Fruit fly (Drosophila melanogaster) whole organism, embryonic: Measurements from ENCODE around the gene Sfxn2.

Experiments
- Ada2b ChIP-seq: fragments of 200-800 bp; sonication (Bioruptor generic); IDR thresholded peaks from 2 replicates; pipeline ENCODE4 v1.3.6; 2022; ENCODE audit warnings: missing biosample characterization, missing genetic modification characterization
- CG10321 ChIP-seq: fragments of 200-800 bp; sonication (Bioruptor generic); IDR thresholded peaks from 2 replicates; pipeline ENCODE4 v1.3.6; 2022; ENCODE audit warnings: missing biosample characterization, missing genetic modification characterization
- CG10543 ChIP-seq: fragments of 200-800 bp; sonication (Bioruptor generic); optimal IDR thresholded peaks from 3 replicates; lab custom pipeline; 2017; ENCODE audit warnings: missing biosample characterization, mild to moderate bottlenecking, missing genetic modification characterization, moderate library complexity
- CG10565 ChIP-seq: fragments of 200-800 bp; sonication (Bioruptor generic); optimal IDR thresholded peaks from 3 replicates; lab custom pipeline; 2016; ENCODE audit warnings: missing biosample characterization, mild to moderate bottlenecking, missing genetic modification characterization
- CG12391 ChIP-seq: fragments of 200-800 bp; sonication (Bioruptor generic); optimal IDR thresholded peaks from 3 replicates; lab custom pipeline; 2018; ENCODE audit warnings: missing biosample characterization, mild to moderate bottlenecking, missing genetic modification characterization, moderate library complexity
- CG13775 ChIP-seq: fragments of 200-800 bp; sonication (Bioruptor generic); optimal IDR thresholded peaks from 3 replicates; lab custom pipeline; 2017; ENCODE audit warnings: missing biosample characterization, mild to moderate bottlenecking, missing genetic modification characterization
- CG15514 ChIP-seq: fragments of 200-800 bp; sonication (Bioruptor generic); optimal IDR thresholded peaks from 3 replicates; lab custom pipeline; 2017; ENCODE audit warnings: missing biosample characterization, missing genetic modification characterization, mild to moderate bottlenecking, moderate library complexity, missing genetic modification reagents
- CG1603 ChIP-seq: fragments of 200-800 bp; sonication (Bioruptor generic); optimal IDR thresholded peaks from 2 replicates; lab custom pipeline; 2019; ENCODE audit warnings: missing biosample characterization, mild to moderate bottlenecking, missing genetic modification characterization, moderate library complexity
- CG17328 ChIP-seq: fragments of 200-800 bp; sonication (Bioruptor generic); IDR thresholded peaks from 2 replicates; pipeline ENCODE4 v1.3.6; 2022; ENCODE audit warnings: missing biosample characterization, missing genetic modification characterization
- CG17361 ChIP-seq: fragments of 200-800 bp; sonication (Bioruptor generic); IDR thresholded peaks from 3 replicates; pipeline ENCODE4 v1.3.6; 2022; ENCODE audit warnings: missing biosample characterization, missing genetic modification characterization
- CG6175 ChIP-seq: fragments of 200-800 bp; sonication (Bioruptor generic); IDR thresholded peaks from 3 replicates; pipeline ENCODE4 v1.3.6; 2022; ENCODE audit warnings: missing biosample characterization, missing genetic modification characterization
- CG8089 ChIP-seq: fragments of 200-800 bp; sonication (Bioruptor generic); optimal IDR thresholded peaks from 3 replicates; lab custom pipeline; 2016; ENCODE audit warnings: missing biosample characterization, missing genetic modification characterization
- CG8478 ChIP-seq: fragments of >200 bp; optimal IDR thresholded peaks from 2 replicates; lab custom pipeline; 2018
- CG9817 ChIP-seq: fragments of 200-800 bp; sonication (Bioruptor generic); optimal IDR thresholded peaks from 2 replicates; lab custom pipeline; 2018; ENCODE audit warnings: missing biosample characterization, mild to moderate bottlenecking, missing genetic modification characterization, moderate library complexity
- CrebB ChIP-seq: fragments of 200-800 bp; sonication (Bioruptor generic); optimal IDR thresholded peaks from 3 replicates; lab custom pipeline; 2018; ENCODE audit warnings: missing biosample characterization, mild to moderate bottlenecking, missing genetic modification characterization
- Dref ChIP-seq: fragments of 200-800 bp; sonication (Bioruptor generic); IDR thresholded peaks from 2 replicates; pipeline ENCODE4 v1.3.6; 2022; ENCODE audit warnings: missing biosample characterization, missing genetic modification characterization
- HHEX ChIP-seq: fragments of 200-800 bp; sonication (Bioruptor generic); optimal IDR thresholded peaks from 3 replicates; lab custom pipeline; 2017; ENCODE audit warnings: missing biosample characterization, mild to moderate bottlenecking, missing genetic modification characterization, missing genetic modification reagents
- Hey ChIP-seq: fragments of 200-800 bp; sonication (Bioruptor generic); optimal IDR thresholded peaks from 3 replicates; lab custom pipeline; 2018; ENCODE audit warnings: missing biosample characterization, mild to moderate bottlenecking, missing genetic modification characterization
- HmgD ChIP-seq: fragments of 200-800 bp; sonication (Bioruptor generic); optimal IDR thresholded peaks from 3 replicates; lab custom pipeline; 2016; ENCODE audit warnings: missing biosample characterization, missing genetic modification characterization
- Hr39 ChIP-seq: fragments of >200 bp; optimal IDR thresholded peaks from 2 replicates; lab custom pipeline; 2017
- Jarid2 ChIP-seq: fragments of 200-800 bp; sonication (Bioruptor generic); optimal IDR thresholded peaks from 3 replicates; lab custom pipeline; 2017; ENCODE audit warnings: mild to moderate bottlenecking, missing biosample characterization, missing genetic modification reagents, missing genetic modification characterization
- Lpt ChIP-seq: fragments of >200 bp; optimal IDR thresholded peaks from 2 replicates; lab custom pipeline; 2018; ENCODE audit warnings: missing biosample characterization, missing genetic modification characterization
- MTF-1 ChIP-seq: fragments of 200-800 bp; sonication (Bioruptor generic); optimal IDR thresholded peaks from 2 replicates; lab custom pipeline; 2018; ENCODE audit warnings: missing biosample characterization, mild to moderate bottlenecking, missing genetic modification characterization, borderline replicate concordance
- Nf-YB ChIP-seq: fragments of 200-800 bp; sonication (Bioruptor generic); optimal IDR thresholded peaks from 3 replicates; lab custom pipeline; 2019; ENCODE audit warnings: missing biosample characterization, mild to moderate bottlenecking, missing genetic modification characterization, moderate library complexity
- Oli ChIP-seq: fragments of 200-800 bp; sonication (Bioruptor generic); optimal IDR thresholded peaks from 2 replicates; lab custom pipeline; 2018; ENCODE audit warnings: missing biosample characterization, mild to moderate bottlenecking, missing genetic modification characterization, moderate library complexity
- PHDP ChIP-seq: fragments of 200-800 bp; sonication (Bioruptor generic); optimal IDR thresholded peaks from 3 replicates; lab custom pipeline; 2018; ENCODE audit warnings: missing biosample characterization, mild to moderate bottlenecking, missing genetic modification characterization, moderate library complexity
- Rx ChIP-seq: fragments of 200-800 bp; sonication (Bioruptor generic); IDR thresholded peaks from 2 replicates; pipeline ENCODE4 v1.3.6; 2022; ENCODE audit warnings: missing biosample characterization, missing genetic modification characterization
- Stat92E ChIP-seq, 3 experiments: fragments of >200 bp in 2 of 3; fragments of 200-800 bp in 1 of 3; sonication (Bioruptor generic) in 1 of 3; optimal IDR thresholded peaks; 2 replicates each; lab custom pipeline; 2017 to 2019; ENCODE audit warnings: missing biosample characterization in 3 of 3, missing genetic modification characterization in 3 of 3, mild to moderate bottlenecking in 1 of 3, moderate library complexity in 1 of 3
- Trl ChIP-seq, 3 experiments: fragments of >200 bp in 2 of 3; fragments of 200-800 bp in 1 of 3; sonication (Bioruptor generic) in 1 of 3; optimal IDR thresholded peaks; 2 replicates in 1 of 3; 3 replicates in 2 of 3; lab custom pipeline; 2016 to 2017; ENCODE audit warnings: missing biosample characterization in 1 of 3, missing genetic modification characterization in 1 of 3
- br ChIP-seq: fragments of >200 bp; optimal IDR thresholded peaks from 2 replicates; lab custom pipeline; 2017
- chm ChIP-seq: fragments of 200-800 bp; sonication (Bioruptor generic); IDR thresholded peaks from 2 replicates; pipeline ENCODE4 v1.3.6; 2022; ENCODE audit warnings: missing biosample characterization, missing genetic modification characterization
- ci ChIP-seq: fragments of 200-800 bp; sonication (Bioruptor generic); IDR thresholded peaks from 3 replicates; pipeline ENCODE4 v1.3.6; 2022; ENCODE audit warnings: missing biosample characterization, missing genetic modification characterization
- dimm ChIP-seq: fragments of 200-800 bp; sonication (Bioruptor generic); IDR thresholded peaks from 2 replicates; pipeline ENCODE4 v1.3.6; 2022; ENCODE audit warnings: missing biosample characterization, missing genetic modification characterization
- ems ChIP-seq: fragments of 200-800 bp; sonication (Bioruptor generic); optimal IDR thresholded peaks from 3 replicates; lab custom pipeline; 2016; ENCODE audit warnings: missing biosample characterization, missing genetic modification characterization
- fd3F ChIP-seq: fragments of 200-800 bp; sonication (Bioruptor generic); optimal IDR thresholded peaks from 2 replicates; lab custom pipeline; 2018; ENCODE audit warnings: missing biosample characterization, mild to moderate bottlenecking, missing genetic modification characterization, moderate library complexity
- gcm ChIP-seq: fragments of 200-800 bp; sonication (Bioruptor generic); optimal IDR thresholded peaks from 2 replicates; lab custom pipeline; 2019; ENCODE audit warnings: missing biosample characterization, mild to moderate bottlenecking, missing genetic modification characterization, moderate library complexity
- insv ChIP-seq, 2 experiments: fragments of 200-800 bp; sonication (Bioruptor generic); optimal IDR thresholded peaks; 3 replicates each; lab custom pipeline; 2016 to 2018; ENCODE audit warnings: missing biosample characterization in 2 of 2, missing genetic modification characterization in 2 of 2
- inv ChIP-seq: fragments of 200-800 bp; sonication (Bioruptor generic); IDR thresholded peaks from 2 replicates; pipeline ENCODE4 v1.3.6; 2022; ENCODE audit warnings: missing biosample characterization, missing genetic modification characterization; ENCODE audit not compliant: partially characterized antibody
- lab ChIP-seq: fragments of 200-800 bp; sonication (Bioruptor generic); optimal IDR thresholded peaks from 3 replicates; lab custom pipeline; 2017; ENCODE audit warnings: missing biosample characterization, missing genetic modification characterization, mild to moderate bottlenecking, moderate library complexity, missing genetic modification reagents
- phol ChIP-seq: fragments of 200-800 bp; sonication (Bioruptor generic); optimal IDR thresholded peaks from 3 replicates; lab custom pipeline; 2018; ENCODE audit warnings: missing biosample characterization, mild to moderate bottlenecking, missing genetic modification characterization, moderate library complexity
- repo ChIP-seq: fragments of 200-800 bp; sonication (Bioruptor generic); optimal IDR thresholded peaks from 2 replicates; lab custom pipeline; 2016; ENCODE audit warnings: missing biosample characterization, missing genetic modification characterization
- sima ChIP-seq: fragments of 200-800 bp; sonication (Bioruptor generic); optimal IDR thresholded peaks from 2 replicates; lab custom pipeline; 2016; ENCODE audit warnings: missing biosample characterization, missing genetic modification characterization
- sna ChIP-seq: fragments of 200-800 bp; sonication (Bioruptor generic); IDR thresholded peaks from 2 replicates; pipeline ENCODE4 v1.3.6; 2022; ENCODE audit warnings: missing biosample characterization, missing genetic modification characterization; ENCODE audit not compliant: partially characterized antibody
- so ChIP-seq: fragments of 200-800 bp; sonication (Bioruptor generic); IDR thresholded peaks from 3 replicates; pipeline ENCODE4 v1.3.6; 2022; ENCODE audit warnings: missing biosample characterization, missing genetic modification characterization
- sob ChIP-seq: fragments of 200-800 bp; sonication (Bioruptor generic); IDR thresholded peaks from 2 replicates; pipeline ENCODE4 v1.3.6; 2022; ENCODE audit warnings: missing biosample characterization, missing genetic modification characterization
- sqz ChIP-seq: fragments of 200-800 bp; sonication (Bioruptor generic); optimal IDR thresholded peaks from 3 replicates; lab custom pipeline; 2018; ENCODE audit warnings: missing biosample characterization, mild to moderate bottlenecking, missing genetic modification characterization
- tgo ChIP-seq: fragments of 200-800 bp; sonication (Bioruptor generic); IDR thresholded peaks from 3 replicates; pipeline ENCODE4 v1.3.6; 2022; ENCODE audit warnings: missing biosample characterization, missing genetic modification characterization
- wek ChIP-seq: fragments of 200-800 bp; sonication (Bioruptor generic); optimal IDR thresholded peaks from 3 replicates; lab custom pipeline; 2018; ENCODE audit warnings: missing biosample characterization, mild to moderate bottlenecking, missing genetic modification characterization, moderate library complexity
- zen ChIP-seq: fragments of 200-800 bp; sonication (Bioruptor generic); optimal IDR thresholded peaks from 3 replicates; lab custom pipeline; 2018; ENCODE audit warnings: missing biosample characterization, mild to moderate bottlenecking, missing genetic modification characterization, moderate library complexity

Gene Sfxn2

dm6 chr3L:19071173-19071844, 8.3 kb downstream of the Sfxn2 start (continued):
- TF ChIP-seq Ada2b, result 0 out of 2 replicates have a peak, but pooled peaks have one; percentile 25
- 0 out of 3 replicates have a peak, but pooled peaks have one; percentile 24 for TF ChIP-seq CG17361
- no peak for TF ChIP-seq ems (GFP tag; lab: Kevin White, UChicago)
- TF ChIP-seq CG9817 (tag; lab: Kevin White, UChicago), result peak; percentile 21
- no peak for TF ChIP-seq Hr39 (lab: Kevin White, UChicago)
- TF ChIP-seq dimm (GFP tag; lab: Robert Waterston, UW), result no peak
- no peak for TF ChIP-seq inv
- TF ChIP-seq CG12391 (tag; lab: Kevin White, UChicago), result no peak
- no peak for TF ChIP-seq Lpt
- no peak for TF ChIP-seq CG8089 (GFP tag; lab: Kevin White, UChicago)
- no peak for TF ChIP-seq br (lab: Kevin White, UChicago)
- no peak for TF ChIP-seq tgo (GFP tag; lab: Robert Waterston, UW)

DNA sequence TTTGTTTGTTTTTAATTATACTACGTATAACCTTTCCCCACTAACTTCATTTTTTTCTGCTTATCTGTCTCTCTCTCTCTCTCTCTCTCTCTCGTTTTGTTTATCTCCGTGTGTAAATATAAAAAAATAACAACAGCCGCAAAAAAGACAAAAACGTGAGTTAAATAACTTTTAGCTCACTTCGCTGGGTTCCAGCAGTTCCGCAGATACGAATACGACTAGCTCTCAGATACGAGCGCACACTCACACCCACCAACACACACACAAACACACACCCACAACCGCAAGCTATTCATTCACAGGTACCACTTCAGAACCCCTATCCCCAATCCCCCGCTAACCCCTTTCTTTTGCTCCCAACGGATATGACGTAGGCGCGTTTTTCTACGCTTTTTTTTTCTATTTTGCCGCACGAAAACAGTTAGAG, 9.2 kb downstream of the Sfxn2 start:
- TF ChIP-seq wek (GFP tag; lab: Kevin White, UChicago), result no peak
- no peak for TF ChIP-seq CG8478 (lab: Kevin White, UChicago)
- no peak for TF ChIP-seq CG17328
- no peak for TF ChIP-seq fd3F
- peak; percentile 77 for TF ChIP-seq sqz (GFP tag; lab: Kevin White, UChicago)
- TF ChIP-seq Hey (tag; lab: Kevin White, UChicago), result no peak
- TF ChIP-seq zen (tag; lab: Kevin White, UChicago), result no peak
- no peak for TF ChIP-seq gcm (GFP tag; lab: Kevin White, UChicago)
- peak; percentile 80 for TF ChIP-seq CG10543 (GFP tag; lab: Kevin White, UChicago)
- TF ChIP-seq CG13775 (GFP tag; lab: Kevin White, UChicago), result no peak
- TF ChIP-seq CG10321 (GFP tag; lab: Robert Waterston, UW), result no peak
- TF ChIP-seq CG10565, result no peak
- no peak for TF ChIP-seq Nf-YB (GFP tag; lab: Kevin White, UChicago)
- peak; percentile 59 for TF ChIP-seq sob (GFP tag; lab: Robert Waterston, UW)
- TF ChIP-seq repo (GFP tag; lab: Kevin White, UChicago), result no peak
- 0 out of 3 replicates have a peak, but pooled peaks have one; percentile 14 for TF ChIP-seq ci (GFP tag; lab: Robert Waterston, UW)
- no peak for TF ChIP-seq Oli (tag; lab: Kevin White, UChicago)
- TF ChIP-seq CrebB, result peak; percentile 35
- TF ChIP-seq PHDP (tag; lab: Kevin White, UChicago), result peak; percentile 1
- no peak for TF ChIP-seq CG1603 (tag; lab: Kevin White, UChicago)
- no peak for TF ChIP-seq chm (GFP tag; lab: Robert Waterston, UW)
- TF ChIP-seq insv (GFP tag; optimal IDR thresholded peaks at IDR 0.05; lab: Kevin White, UChicago), result no peak
- no peak for TF ChIP-seq Jarid2 (GFP tag; lab: Kevin White, UChicago)
- no peak for TF ChIP-seq so (GFP tag; lab: Robert Waterston, UW)
- TF ChIP-seq sna (GFP tag; lab: Robert Waterston, UW), result no peak
- TF ChIP-seq Dref (GFP tag; lab: Robert Waterston, UW), result no peak
- TF ChIP-seq CG15514, result peak; percentile 38
- no peak for TF ChIP-seq sima
- TF ChIP-seq MTF-1 (GFP tag; lab: Kevin White, UChicago), result peak; percentile 0
- peak; percentile 76; the same call in 1 of the 3 replicates for TF ChIP-seq CG6175 (GFP tag; lab: Robert Waterston, UW)
- TF ChIP-seq Trl (optimal IDR thresholded peaks at IDR 0.05; lab: Kevin White, UChicago), result peak; percentile 10 to 74
- no peak for TF ChIP-seq Trl (GFP tag; optimal IDR thresholded peaks at IDR 0.05; lab: Kevin White, UChicago)
- no peak for TF ChIP-seq phol (tag; lab: Kevin White, UChicago)
- TF ChIP-seq Rx, result no peak
- no peak for TF ChIP-seq Stat92E (GFP tag; optimal IDR thresholded peaks at IDR 0.05; lab: Kevin White, UChicago)
- TF ChIP-seq HHEX (GFP tag; lab: Kevin White, UChicago), result peak; percentile 23
- peak; percentile 56 for TF ChIP-seq lab (GFP tag; lab: Kevin White, UChicago)
- no peak for TF ChIP-seq HmgD (GFP tag; lab: Kevin White, UChicago)
